Worm (Caenorhabditis elegans): ENCODE results near the gene C05G5.3.

- TF ChIP-seq ceh-100 (GFP tag; IDR thresholded peaks at IDR 0.05) = no peak
- no peak for TF ChIP-seq lsl-1 (GFP tag; optimal IDR thresholded peaks at IDR 0.05)
- TF ChIP-seq nhr-120 (GFP tag; IDR thresholded peaks at IDR 0.05) = no peak
- TF ChIP-seq lin-35 (GFP tag; optimal IDR thresholded peaks at IDR 0.05) = no peak
- TF ChIP-seq zim-3 (tag; optimal IDR thresholded peaks at IDR 0.05) = no peak
- no peak for TF ChIP-seq ama-1 (optimal IDR thresholded peaks at IDR 0.05)
- TF ChIP-seq ama-1 (GFP tag; optimal IDR thresholded peaks at IDR 0.05) = no peak
- TF ChIP-seq ztf-25 (GFP tag; IDR thresholded peaks at IDR 0.05) = no peak
- TF ChIP-seq unc-62 (GFP tag; optimal IDR thresholded peaks at IDR 0.05) = no peak
- TF ChIP-seq unc-130 (GFP tag; optimal IDR thresholded peaks at IDR 0.05) = no peak
- no peak for TF ChIP-seq let-526 (GFP tag; IDR thresholded peaks at IDR 0.05)
- TF ChIP-seq F37B4.10 (GFP tag; IDR thresholded peaks at IDR 0.05) = no peak
- TF ChIP-seq F49E8.2 (tag; optimal IDR thresholded peaks at IDR 0.05; ENCODE audit: insufficient read depth) = no peak
- TF ChIP-seq bed-1 (GFP tag; IDR thresholded peaks at IDR 0.05) = no peak
Observed at ce11 chrX:14756606-14757005, 4.8 kb upstream of the C05G5.3 start.
